Worm (Caenorhabditis elegans) whole organism, young adult: Measurements from ENCODE around the gene R105.5.

Experiments used
- F37B4.10 ChIP-seq: fragments of 200-800 bp; sonication (Bioruptor generic); IDR thresholded peaks from 2 replicates; pipeline ENCODE4 v1.3.6; 2022; ENCODE audit warnings: missing genetic modification characterization, missing compliant biosample characterization
- F49E8.2 ChIP-seq: sonication (generic microtip); optimal IDR thresholded peaks from 3 replicates; lab custom pipeline; 2017; ENCODE audit warnings: missing genetic modification characterization, mild to moderate bottlenecking, missing compliant biosample characterization, antibody characterized with exemption, moderate library complexity; ENCODE audit not compliant: insufficient read depth
- T26A5.8 ChIP-seq: sonication (generic microtip); optimal IDR thresholded peaks from 2 replicates; lab custom pipeline; 2016; ENCODE audit warnings: missing genetic modification characterization, missing compliant biosample characterization
- hmg-20 ChIP-seq: fragments of 200-800 bp; sonication (Bioruptor generic); IDR thresholded peaks from 2 replicates; pipeline ENCODE4 v1.3.6; 2022; ENCODE audit warnings: missing genetic modification reagents, missing genetic modification characterization, missing compliant biosample characterization
- lsl-1 ChIP-seq: fragments of 200-800 bp; sonication (Bioruptor generic); optimal IDR thresholded peaks from 2 replicates; lab custom pipeline; 2018; ENCODE audit warnings: mild to moderate bottlenecking, missing genetic modification characterization, moderate library complexity, missing compliant biosample characterization

R105.5 gene

ce11 chrIV:4683149-4683548 is 47.0 kb downstream of the R105.5 start (continued):
- TF ChIP-seq T26A5.8 (tag; lab: Kevin White, UChicago) (no peak), lsl-1 (no peak), hmg-20 (no peak)

ce11 chrIV:4686291-4686830 is 50.3 kb downstream of the R105.5 start:
- no peak for TF ChIP-seq F37B4.10 (GFP tag; lab: Robert Waterston, UW)
- TF ChIP-seq F49E8.2 (tag; lab: Kevin White, UChicago) = no peak
- TF ChIP-seq, all 124 proteins: peak for 0
